Worm (Caenorhabditis elegans) whole organism, early embryonic: ENCODE data around the gene din-1.

Experiments used
- ama-1 ChIP-seq: fragments of 150-350 bp; optimal IDR thresholded peaks from 2 replicates; lab custom pipeline; 2014
- ceh-36 ChIP-seq: sonication (generic microtip); optimal IDR thresholded peaks from 2 replicates; lab custom pipeline; 2016; ENCODE audit warnings: missing genetic modification characterization, inconsistent platforms, missing compliant biosample characterization
- flt-1 ChIP-seq: fragments of 200-800 bp; sonication (Bioruptor generic); IDR thresholded peaks from 2 replicates; pipeline ENCODE4 v1.3.6; 2022; ENCODE audit warnings: missing genetic modification characterization, missing compliant biosample characterization
- hnd-1 ChIP-seq: sonication (generic microtip); optimal IDR thresholded peaks from 2 replicates; lab custom pipeline; 2016; ENCODE audit warnings: missing genetic modification characterization, missing compliant biosample characterization
- scrt-1 ChIP-seq: fragments of 200-800 bp; sonication (Bioruptor generic); IDR thresholded peaks from 2 replicates; pipeline ENCODE4 v1.3.6; 2022; ENCODE audit warnings: missing genetic modification characterization, missing compliant biosample characterization

DNA sequence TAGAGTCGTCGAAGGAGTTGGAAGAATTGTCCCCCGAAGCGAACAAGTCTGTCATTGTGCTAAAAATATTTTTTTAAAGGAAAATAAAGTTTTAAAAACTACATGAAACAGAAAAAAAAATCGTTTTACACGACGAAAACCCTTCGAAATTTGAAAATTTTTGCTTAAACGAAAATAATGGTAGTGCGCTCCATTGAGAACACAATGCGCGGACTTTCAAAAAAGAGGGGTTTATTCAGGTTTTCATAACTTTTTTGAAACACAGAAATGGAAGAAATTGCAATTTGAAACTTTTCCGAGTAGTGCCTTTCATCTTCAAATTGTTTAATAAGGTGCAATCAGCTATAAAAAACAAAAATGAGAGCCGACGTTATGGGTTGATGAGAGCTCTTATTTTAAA is 33.7 kb downstream of the din-1 start, which contains the start of gene npp-5:
- TF ChIP-seq hnd-1 (tag; lab: Kevin White, UChicago): no peak
- TF ChIP-seq flt-1 (GFP tag; lab: Robert Waterston, UW): no peak
- TF ChIP-seq scrt-1 (GFP tag; lab: Robert Waterston, UW): no peak
- TF ChIP-seq ceh-36: no peak
- TF ChIP-seq ama-1: no peak
